Worm (Caenorhabditis elegans): Measurements from ENCODE around the gene pptr-1.

DNA sequence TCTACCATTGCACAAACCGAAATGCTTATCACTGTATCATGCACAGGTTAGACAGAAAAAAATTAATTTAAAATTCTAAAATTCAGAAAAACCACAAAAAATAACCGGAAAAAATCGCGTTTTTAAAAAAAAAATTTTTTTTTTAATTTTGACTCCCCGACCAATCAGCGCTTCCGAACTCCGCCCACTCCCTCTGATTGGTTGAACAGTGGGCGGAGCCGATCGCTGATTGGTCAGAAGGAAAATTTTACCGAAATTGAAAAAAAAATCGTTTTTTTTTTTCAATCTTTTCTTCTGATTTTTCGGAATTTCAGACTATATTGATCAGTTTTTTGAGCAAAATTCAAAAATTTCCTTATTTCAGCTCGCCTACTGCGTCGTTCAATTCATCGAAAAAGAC is 4.0 kb downstream of the pptr-1 start:
- TF ChIP-seq unc-39 (tag; optimal IDR thresholded peaks at IDR 0.05) (no peak), nhr-76 (tag; optimal IDR thresholded peaks at IDR 0.05) (no peak), lin-13 (tag; optimal IDR thresholded peaks at IDR 0.05) (no peak), pha-4 (tag; optimal IDR thresholded peaks at IDR 0.05) (no peak), flh-1 (GFP tag; optimal IDR thresholded peaks at IDR 0.05) (no peak), unc-62 (GFP tag; optimal IDR thresholded peaks at IDR 0.05) (no peak), ztf-11 (tag; optimal IDR thresholded peaks at IDR 0.05) (no peak)
